Worm (Caenorhabditis elegans): Measurements from ENCODE around the gene C52E2.3.

ce11 chrII:1831883-1832388 is 19.1 kb upstream of the C52E2.3 start, which contains the start of gene math-39:
- TF ChIP-seq sox-4 (tag; optimal IDR thresholded peaks at IDR 0.05) (no peak), lin-39 (tag; optimal IDR thresholded peaks at IDR 0.05) (no peak), efl-1 (optimal IDR thresholded peaks at IDR 0.05) (no peak), efl-1 (GFP tag; optimal IDR thresholded peaks at IDR 0.05 in 1 of 2) (no peak), lir-3 (tag; optimal IDR thresholded peaks at IDR 0.05; ENCODE audit: poor library complexity) (no peak), pag-3 (tag; optimal IDR thresholded peaks at IDR 0.05; ENCODE audit: borderline replicate concordance, insufficient read depth) (no peak), nhr-237 (tag; optimal IDR thresholded peaks at IDR 0.05) (no peak), nhr-11 (tag; optimal IDR thresholded peaks at IDR 0.05) (no peak), ama-1 (optimal IDR thresholded peaks at IDR 0.05) (no peak), xbp-1 (tag; optimal IDR thresholded peaks at IDR 0.05) (no peak)

Measured in whole organism, L1 larva.